Worm (Caenorhabditis elegans) whole organism, midembryonic: ENCODE results near the gene ztf-13.

Experiments
- T22C8.4 ChIP-seq: fragments of 200-800 bp; sonication (Bioruptor generic); IDR thresholded peaks from 2 replicates; pipeline ENCODE4 v1.3.6; 2022; ENCODE audit warnings: missing genetic modification characterization, missing compliant biosample characterization
- cog-1 ChIP-seq: sonication (generic microtip); optimal IDR thresholded peaks from 2 replicates; lab custom pipeline; 2016; ENCODE audit warnings: missing genetic modification characterization, missing compliant biosample characterization
- flt-1 ChIP-seq: fragments of 200-800 bp; sonication (Bioruptor generic); IDR thresholded peaks from 2 replicates; pipeline ENCODE4 v1.3.6; 2022; ENCODE audit warnings: missing genetic modification characterization, missing compliant biosample characterization
- klf-2 ChIP-seq: fragments of 200-800 bp; sonication (Bioruptor generic); conservative IDR thresholded peaks from 2 replicates; pipeline ENCODE4 v1.3.6; 2022; ENCODE audit warnings: missing genetic modification reagents, missing genetic modification characterization, missing compliant biosample characterization
- med-1 ChIP-seq: sonication (generic microtip); optimal IDR thresholded peaks from 2 replicates; lab custom pipeline; 2017; ENCODE audit warnings: missing genetic modification characterization, mild to moderate bottlenecking, missing compliant biosample characterization, antibody characterized with exemption, missing genetic modification reagents; ENCODE audit not compliant: insufficient read depth
- ref-1 ChIP-seq: fragments of 200-800 bp; sonication (Bioruptor generic); conservative IDR thresholded peaks from 2 replicates; pipeline ENCODE4 v1.3.6; 2022; ENCODE audit warnings: missing genetic modification reagents, missing genetic modification characterization, missing compliant biosample characterization
- tab-1 ChIP-seq: fragments of 200-800 bp; sonication (Bioruptor generic); IDR thresholded peaks from 2 replicates; pipeline ENCODE4 v1.3.6; 2022; ENCODE audit warnings: missing genetic modification characterization, missing compliant biosample characterization
- ztf-23 ChIP-seq: fragments of 200-800 bp; sonication (Bioruptor generic); IDR thresholded peaks from 2 replicates; pipeline ENCODE4 v1.3.6; 2022; ENCODE audit warnings: missing genetic modification reagents, missing genetic modification characterization, missing compliant biosample characterization
- ztf-29 ChIP-seq: fragments of 200-800 bp; sonication (Bioruptor generic); IDR thresholded peaks from 2 replicates; pipeline ENCODE4 v1.3.6; 2022; ENCODE audit warnings: missing genetic modification reagents, missing genetic modification characterization, missing compliant biosample characterization

ztf-13 gene

DNA sequence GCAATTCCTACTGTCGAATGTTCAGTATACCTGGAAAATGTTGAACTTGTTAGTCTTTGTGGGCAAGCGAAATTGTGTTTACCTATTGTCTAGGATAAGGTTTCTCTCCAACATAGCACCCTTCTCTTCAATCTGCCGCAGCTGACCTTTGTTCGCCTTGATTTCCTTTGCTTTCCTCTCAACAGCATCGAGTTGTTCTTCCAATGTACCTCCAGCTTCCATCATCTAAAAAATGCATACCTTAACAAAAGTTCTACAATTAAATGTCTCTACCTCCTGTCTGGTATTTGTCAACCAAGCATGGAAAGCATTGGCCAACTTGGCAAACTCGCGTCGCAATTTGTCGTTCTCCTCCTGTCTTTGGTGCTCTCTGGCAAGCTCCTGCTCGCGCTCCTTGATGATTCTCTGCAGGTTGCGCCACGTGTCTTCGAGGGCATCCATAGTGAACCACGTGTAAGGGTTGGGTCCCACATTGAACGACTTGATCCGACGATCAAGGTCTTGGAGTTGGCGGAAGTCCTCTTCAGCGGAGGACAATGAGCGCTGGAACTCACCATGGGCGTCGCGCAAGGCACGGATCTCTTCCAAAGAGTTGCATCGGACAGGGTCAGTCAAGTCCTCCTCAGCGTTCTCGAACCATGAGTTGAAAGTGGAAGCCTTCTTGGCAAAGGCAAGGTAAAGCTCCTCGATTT lies 16.8 kb upstream of the ztf-13 start:
- TF ChIP-seq med-1 (no peak), flt-1 (no peak), ztf-23 (GFP tag; lab: Robert Waterston, UW) (no peak), T22C8.4 (no peak), tab-1 (no peak), klf-2 (GFP tag; lab: Robert Waterston, UW) (no peak), ref-1 (GFP tag; lab: Robert Waterston, UW) (no peak)

DNA sequence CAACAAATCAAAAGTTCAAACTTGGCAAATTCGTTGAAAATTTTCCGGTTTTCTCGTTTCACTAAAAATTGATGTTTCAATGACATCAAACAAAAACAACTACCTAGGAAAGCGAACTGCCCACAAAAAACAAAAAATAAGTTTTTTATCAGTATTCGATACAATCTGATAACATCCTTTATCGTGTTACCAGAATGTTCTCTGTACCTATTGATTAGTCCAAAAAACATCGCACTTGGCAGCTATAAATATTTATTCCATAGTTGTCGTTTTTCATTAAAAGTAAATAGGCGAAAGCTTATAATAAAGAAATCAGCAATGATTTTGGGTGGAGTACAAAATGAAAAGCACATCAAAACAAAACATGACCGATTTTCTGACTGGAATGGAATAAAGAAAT lies 15.2 kb upstream of the ztf-13 start:
- no peak for TF ChIP-seq klf-2 (GFP tag; lab: Robert Waterston, UW)
- TF ChIP-seq ztf-23 (GFP tag; lab: Robert Waterston, UW) = no peak
- TF ChIP-seq ztf-29 (GFP tag; lab: Robert Waterston, UW) = no peak
- TF ChIP-seq T22C8.4 = no peak
- no peak for TF ChIP-seq flt-1
- TF ChIP-seq cog-1 (tag; lab: Kevin White, UChicago) = no peak
- TF ChIP-seq tab-1 = no peak
- TF ChIP-seq med-1 = no peak
- TF ChIP-seq ref-1 (GFP tag; lab: Robert Waterston, UW) = no peak

DNA sequence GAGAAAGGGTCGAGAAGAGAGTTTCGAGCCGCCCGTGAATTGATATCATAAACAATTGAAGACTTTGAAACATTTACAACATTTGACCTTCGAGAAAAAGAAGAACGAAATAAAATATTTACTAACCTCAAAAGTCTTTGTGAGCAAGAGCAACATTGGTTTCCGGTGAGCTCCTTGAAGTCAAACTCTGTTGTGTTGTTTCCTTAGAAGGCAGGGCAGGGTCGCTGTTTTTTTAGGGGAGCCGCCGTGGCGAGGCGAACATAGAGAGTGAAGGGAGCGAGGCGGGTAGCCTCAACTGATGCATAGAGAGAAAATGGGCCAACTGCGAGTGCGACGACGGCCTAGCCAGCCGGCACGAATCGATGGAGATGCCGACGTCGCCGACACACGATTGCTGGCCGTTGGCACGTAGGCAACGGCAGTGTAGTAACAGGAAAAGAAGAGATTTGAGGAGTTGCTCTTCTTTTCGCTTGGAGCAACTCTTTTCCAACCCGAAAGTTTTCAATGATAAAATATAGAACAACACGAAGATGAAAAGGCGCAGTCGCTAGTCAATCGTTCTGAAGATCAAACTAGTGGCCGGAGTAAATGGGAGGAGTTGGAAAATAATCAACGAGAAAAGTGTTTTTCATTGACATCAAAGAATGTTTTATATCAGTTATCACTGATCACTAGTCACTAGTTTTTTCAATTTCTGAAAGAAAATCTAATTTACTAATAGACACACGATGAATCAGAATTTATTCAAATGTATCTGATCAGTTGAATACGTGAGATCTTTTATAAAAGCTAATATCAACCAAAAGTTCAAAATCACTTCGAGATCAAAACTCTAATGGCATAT lies 14.3 kb upstream of the ztf-13 start, which contains the start of gene mai-1:
TSS of gene mai-1 (minus strand) at position 557 of the 844 bp plus-strand sequence.
- TF ChIP-seq flt-1 (no peak), med-1 (no peak), ztf-29 (GFP tag; lab: Robert Waterston, UW) (no peak), ref-1 (GFP tag; lab: Robert Waterston, UW) (no peak), tab-1 (no peak), klf-2 (GFP tag; lab: Robert Waterston, UW) (no peak)

DNA sequence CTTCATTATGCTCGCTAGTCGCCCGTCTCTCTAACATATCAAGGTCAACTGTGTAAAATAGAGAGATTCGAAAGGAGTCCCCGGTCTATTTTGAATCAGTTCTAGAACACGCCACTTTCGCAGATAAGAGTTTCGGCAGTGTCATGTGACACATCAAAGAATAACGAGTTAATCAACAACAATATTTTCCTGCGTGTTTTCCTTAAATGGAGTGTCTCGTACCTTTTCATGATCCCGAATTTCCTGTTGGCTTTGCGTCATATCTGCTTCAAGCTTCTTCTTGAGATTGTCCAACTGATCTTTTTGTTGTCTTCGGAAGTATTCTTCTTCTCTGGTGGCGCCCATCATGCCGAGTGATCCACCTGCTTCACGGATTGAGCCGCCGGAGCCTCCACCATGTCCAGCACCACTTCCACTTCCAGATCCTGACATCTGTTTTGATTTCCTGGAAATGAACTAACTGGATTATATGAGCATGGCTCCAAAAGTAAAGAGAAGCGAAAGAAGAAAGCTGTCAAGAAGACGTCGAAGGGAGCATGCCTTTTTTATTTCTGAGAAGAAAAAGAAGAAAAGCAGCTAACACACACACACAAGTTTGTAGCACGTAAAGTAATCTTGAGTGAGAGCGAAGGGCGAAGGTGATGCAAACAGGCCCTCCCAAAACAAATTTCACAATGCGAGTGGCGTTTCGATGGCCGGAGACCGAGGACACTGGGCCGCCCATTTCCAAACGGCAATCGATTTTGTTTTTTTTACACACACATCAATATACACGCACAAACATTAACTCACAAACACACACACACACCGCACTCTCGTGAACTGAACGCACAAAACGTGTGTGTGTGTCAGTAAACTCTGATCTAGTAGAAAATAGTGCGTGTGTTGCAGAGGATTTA lies 13.4 kb upstream of the ztf-13 start:
- TF ChIP-seq ztf-23 (GFP tag; lab: Robert Waterston, UW) (no peak), ztf-29 (GFP tag; lab: Robert Waterston, UW) (no peak), med-1 (no peak), klf-2 (GFP tag; lab: Robert Waterston, UW) (no peak), flt-1 (no peak), tab-1 (no peak), T22C8.4 (no peak), ref-1 (GFP tag; lab: Robert Waterston, UW) (no peak), cog-1 (tag; lab: Kevin White, UChicago) (no peak)

DNA sequence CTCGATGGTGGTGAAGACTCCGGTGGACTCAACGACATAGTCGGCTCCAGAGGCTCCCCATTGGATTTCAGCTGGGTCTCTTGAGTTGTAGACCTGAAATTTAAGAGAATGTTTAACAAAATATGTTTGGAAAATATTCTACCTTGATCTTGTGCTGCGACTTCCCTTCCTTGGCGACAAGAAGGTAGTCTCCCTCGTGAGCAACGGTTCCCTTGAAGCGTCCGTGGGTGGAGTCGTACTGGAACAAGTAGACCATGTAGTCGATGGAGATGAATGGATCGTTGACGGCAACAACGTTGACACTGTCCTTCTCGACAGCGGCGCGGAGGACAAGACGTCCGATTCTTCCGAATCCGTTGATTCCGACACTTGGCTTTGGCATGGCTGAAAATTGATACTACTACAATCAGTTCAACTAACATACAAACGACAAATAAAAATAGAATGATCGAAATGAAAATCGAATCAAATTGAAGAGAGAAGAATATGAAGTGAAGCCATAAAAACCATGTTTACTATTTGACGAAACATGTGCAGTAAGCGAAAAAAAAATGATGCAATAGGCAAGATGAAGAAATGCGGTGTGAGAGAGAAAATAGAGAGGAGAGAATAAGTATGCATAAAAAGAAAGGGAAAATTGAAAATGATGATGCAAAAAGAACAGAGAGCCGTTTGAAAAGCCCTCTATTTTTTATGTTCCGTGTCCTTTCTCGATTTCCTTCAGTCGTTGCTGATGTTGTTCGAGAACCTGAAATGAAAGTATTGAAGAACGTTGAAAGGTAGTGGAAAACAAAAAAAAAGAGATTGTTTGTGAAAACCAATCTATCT lies 12.5 kb upstream of the ztf-13 start, which contains the start of gene gpd-2:
TSS of gene gpd-2 (minus strand) at position 384 of the 828 bp plus-strand sequence.
- TF ChIP-seq ztf-23 (GFP tag; lab: Robert Waterston, UW) (no peak), cog-1 (tag; lab: Kevin White, UChicago) (no peak), tab-1 (no peak), T22C8.4 (no peak), ref-1 (GFP tag; lab: Robert Waterston, UW) (no peak), ztf-29 (GFP tag; lab: Robert Waterston, UW) (no peak), med-1 (no peak), klf-2 (GFP tag; lab: Robert Waterston, UW) (no peak), flt-1 (no peak)

DNA sequence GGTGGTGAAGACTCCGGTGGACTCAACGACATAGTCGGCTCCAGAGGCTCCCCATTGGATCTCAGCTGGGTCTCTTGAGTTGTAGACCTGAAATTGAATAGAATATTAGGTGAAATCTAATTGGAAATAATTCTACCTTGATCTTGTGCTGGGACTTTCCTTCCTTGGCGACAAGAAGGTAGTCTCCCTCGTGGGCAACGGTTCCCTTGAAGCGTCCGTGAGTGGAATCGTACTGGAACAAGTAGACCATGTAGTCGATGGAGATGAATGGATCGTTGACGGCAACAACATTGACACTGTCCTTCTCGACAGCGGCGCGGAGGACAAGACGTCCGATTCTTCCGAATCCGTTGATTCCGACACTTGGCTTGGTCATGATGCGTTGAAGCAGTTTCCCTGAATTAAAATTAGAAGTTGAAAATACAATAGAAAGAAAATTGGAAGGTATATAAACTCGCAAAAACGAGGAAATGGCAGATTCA lies 11.0 kb upstream of the ztf-13 start, which contains the start of gene gpd-3:
TSS of gene gpd-3 (minus strand) at position 396 of the 482 bp plus-strand sequence.
- no peak for TF ChIP-seq flt-1
- TF ChIP-seq ztf-23 (GFP tag; lab: Robert Waterston, UW) = no peak
- no peak for TF ChIP-seq ztf-29 (GFP tag; lab: Robert Waterston, UW)
- TF ChIP-seq klf-2 (GFP tag; lab: Robert Waterston, UW) = no peak

DNA sequence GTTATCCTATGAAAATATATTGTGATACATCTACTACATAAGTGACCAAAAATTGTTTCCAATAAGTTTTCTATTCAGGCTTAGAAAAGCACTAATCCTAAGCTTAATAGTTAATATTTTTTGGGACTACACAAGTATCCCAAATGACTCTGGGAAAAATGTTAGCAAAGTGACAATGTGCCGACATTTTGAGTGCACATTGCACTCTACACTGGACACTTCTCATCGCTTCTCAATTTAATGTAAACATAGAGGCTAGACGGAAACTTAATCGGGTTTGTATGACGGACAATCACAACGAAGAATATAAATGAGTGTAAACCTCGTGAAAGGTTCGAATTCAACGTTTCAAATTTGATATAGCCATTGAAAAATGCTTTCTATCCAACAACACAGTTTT lies 9.7 kb upstream of the ztf-13 start:
- no peak for TF ChIP-seq ref-1 (GFP tag; lab: Robert Waterston, UW)
- no peak for TF ChIP-seq tab-1
- TF ChIP-seq med-1 = no peak
- TF ChIP-seq ztf-23 (GFP tag; lab: Robert Waterston, UW) = no peak

DNA sequence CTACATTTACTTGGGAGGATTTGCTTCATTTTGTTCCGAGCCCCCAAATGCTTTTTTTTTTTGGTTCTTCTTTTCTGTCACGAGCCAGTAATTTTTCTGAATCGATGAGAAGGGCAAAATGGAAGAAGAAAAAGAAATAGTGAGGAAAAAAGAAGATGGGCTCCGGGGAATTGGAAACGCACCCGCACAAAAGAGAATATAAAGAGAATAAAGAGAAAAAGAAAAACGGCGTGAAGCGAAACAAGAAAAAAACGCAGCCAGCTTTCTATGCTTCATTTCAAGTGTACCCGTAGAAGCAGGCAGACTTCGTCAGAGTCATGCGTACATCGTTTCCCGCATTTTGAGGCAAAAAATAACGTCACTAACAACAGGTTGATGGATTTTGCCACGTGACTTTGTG lies 9.1 kb upstream of the ztf-13 start:
- TF ChIP-seq cog-1 (tag; lab: Kevin White, UChicago) = no peak

DNA sequence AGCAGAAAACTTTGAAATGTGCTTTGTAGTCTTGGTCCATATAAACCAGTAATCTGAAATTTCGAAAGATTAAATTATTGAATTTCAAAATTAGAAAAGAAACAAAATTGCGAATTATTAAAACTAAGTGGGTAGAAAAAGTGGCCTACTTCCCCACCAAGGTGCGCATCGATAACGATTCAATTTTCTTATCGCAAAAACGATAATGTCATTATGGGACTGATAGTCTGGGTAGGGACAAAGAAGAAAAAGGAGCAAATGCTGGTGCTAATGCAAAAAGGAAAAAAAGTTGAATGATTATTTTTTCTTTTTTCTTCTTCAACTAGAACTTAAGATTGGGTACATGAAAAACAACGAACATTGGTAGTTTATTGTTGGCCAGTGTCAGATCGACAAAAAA lies 8.6 kb upstream of the ztf-13 start, which contains the start of gene gpcp-1:
TSS of gene gpcp-1 (minus strand) at position 53 of the 400 bp plus-strand sequence.
- TF ChIP-seq med-1 (no peak), cog-1 (tag; lab: Kevin White, UChicago) (no peak), ref-1 (GFP tag; lab: Robert Waterston, UW) (no peak), tab-1 (no peak), ztf-29 (GFP tag; lab: Robert Waterston, UW) (no peak), klf-2 (GFP tag; lab: Robert Waterston, UW) (no peak), flt-1 (no peak), ztf-23 (GFP tag; lab: Robert Waterston, UW) (no peak), T22C8.4 (no peak)
